Worm (Caenorhabditis elegans): Measurements from ENCODE around the gene exos-9.

Gene exos-9

DNA sequence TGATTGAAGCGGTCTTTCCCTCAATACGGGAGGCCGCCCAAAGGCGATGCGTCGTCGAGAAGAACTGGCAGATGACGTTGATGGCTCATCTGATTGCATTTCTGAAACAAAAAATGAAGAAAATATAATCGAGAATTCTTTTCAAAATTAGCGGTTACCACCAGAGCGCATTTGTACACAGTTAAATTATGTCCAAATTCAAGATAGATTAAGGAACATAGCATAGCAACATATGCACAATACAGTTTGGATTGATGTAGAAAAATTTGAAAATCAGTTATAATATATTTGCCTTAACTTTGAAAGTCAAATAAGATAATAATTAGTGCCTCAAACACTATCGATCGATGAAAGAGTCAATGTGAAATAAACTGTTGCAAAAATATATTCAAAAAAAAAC lies 31.8 kb upstream of the exos-9 start, which contains the start of gene R151.8:
Gene R151.8, minus strand, starts transcription at position 101 of the 400 bp plus-strand sequence.
- no peak for TF ChIP-seq nhr-90 (tag; optimal IDR thresholded peaks at IDR 0.05)
- no peak for TF ChIP-seq rec-8 (tag; optimal IDR thresholded peaks at IDR 0.05)
- no peak for TF ChIP-seq F37B4.10 (GFP tag; IDR thresholded peaks at IDR 0.05)
- no peak for TF ChIP-seq ztf-25 (GFP tag; IDR thresholded peaks at IDR 0.05)
- TF ChIP-seq nhr-120 (GFP tag; IDR thresholded peaks at IDR 0.05), result no peak
- no peak for TF ChIP-seq tbp1 (GFP tag; optimal IDR thresholded peaks at IDR 0.05)
- no peak for TF ChIP-seq C06A6.2 (GFP tag; conservative IDR thresholded peaks at IDR 0.05)
- no peak for TF ChIP-seq F57C9.4 (tag; optimal IDR thresholded peaks at IDR 0.05)
- TF ChIP-seq ccch-3 (GFP tag; optimal IDR thresholded peaks at IDR 0.05), result no peak
- TF ChIP-seq ztf-18 (tag; optimal IDR thresholded peaks at IDR 0.05), result no peak
- TF ChIP-seq K12H6.12 (tag; optimal IDR thresholded peaks at IDR 0.05), result no peak
- no peak for TF ChIP-seq mel-28 (tag; optimal IDR thresholded peaks at IDR 0.05; ENCODE audit: borderline replicate concordance)
- TF ChIP-seq nfya-1 (tag; optimal IDR thresholded peaks at IDR 0.05; ENCODE audit: borderline replicate concordance, insufficient read depth), result no peak
- TF ChIP-seq rpc-1 (optimal IDR thresholded peaks at IDR 0.05), result no peak
- no peak for TF ChIP-seq rpc-1 (tag; optimal IDR thresholded peaks at IDR 0.05)
- TF ChIP-seq rcor-1 (GFP tag; IDR thresholded peaks at IDR 0.05), result no peak
- TF ChIP-seq dox-1 (GFP tag; IDR thresholded peaks at IDR 0.05), result no peak
- no peak for TF ChIP-seq gei-17 (GFP tag; optimal IDR thresholded peaks at IDR 0.05)
- TF ChIP-seq ztf-22 (GFP tag; optimal IDR thresholded peaks at IDR 0.05), result no peak
- no peak for TF ChIP-seq atf-7 (tag; optimal IDR thresholded peaks at IDR 0.05)
- no peak for TF ChIP-seq snpc-4 (GFP tag; optimal IDR thresholded peaks at IDR 0.05)
- TF ChIP-seq snpc-4 (tag; optimal IDR thresholded peaks at IDR 0.05), result no peak

- no peak for TF ChIP-seq F55B11.4 (tag; optimal IDR thresholded peaks at IDR 0.05; ENCODE audit: borderline replicate concordance, insufficient read depth)
- no peak for TF ChIP-seq nhr-179 (tag; optimal IDR thresholded peaks at IDR 0.05)
- TF ChIP-seq hmg-20 (GFP tag; IDR thresholded peaks at IDR 0.05), result no peak
- TF ChIP-seq lsy-27 (tag; optimal IDR thresholded peaks at IDR 0.05; ENCODE audit: borderline replicate concordance, insufficient read depth), result no peak
- TF ChIP-seq mes-4 (tag; optimal IDR thresholded peaks at IDR 0.05), result no peak
- no peak for TF ChIP-seq snpc-1.3 (tag; optimal IDR thresholded peaks at IDR 0.05; ENCODE audit: insufficient read depth)
- no peak for TF ChIP-seq Y53G8AR.9 (GFP tag; conservative IDR thresholded peaks at IDR 0.05)
- TF ChIP-seq lsl-1 (GFP tag; optimal IDR thresholded peaks at IDR 0.05), result no peak
- TF ChIP-seq ztf-22 (GFP tag; optimal IDR thresholded peaks at IDR 0.05), result no peak
- no peak for TF ChIP-seq tbx-9 (tag; optimal IDR thresholded peaks at IDR 0.05; ENCODE audit: borderline replicate concordance)
- no peak for TF ChIP-seq cebp-1 (GFP tag; IDR thresholded peaks at IDR 0.05)
- no peak for TF ChIP-seq cebp-1 (tag; optimal IDR thresholded peaks at IDR 0.05)
- TF ChIP-seq chd-7 (tag; optimal IDR thresholded peaks at IDR 0.05), result no peak
- TF ChIP-seq rpc-1 (optimal IDR thresholded peaks at IDR 0.05), result no peak
- TF ChIP-seq rpc-1 (tag; optimal IDR thresholded peaks at IDR 0.05), result no peak
- no peak for TF ChIP-seq F57C9.4 (tag; optimal IDR thresholded peaks at IDR 0.05)
- TF ChIP-seq Y67H2A.10 (GFP tag; conservative IDR thresholded peaks at IDR 0.05), result no peak
Measured at ce11 chrIII:7226607-7227006, 28.7 kb upstream of the exos-9 start, which contains the start of gene hsp-75. TSS of gene hsp-75 (minus strand) at chrIII:7226707.

- no peak for TF ChIP-seq F55B11.4 (tag; optimal IDR thresholded peaks at IDR 0.05; ENCODE audit: borderline replicate concordance, insufficient read depth)
Measured at ce11 chrIII:7223029-7223428, 25.2 kb upstream of the exos-9 start, which contains the start of gene der-2. TSS of gene der-2 (minus strand) at chrIII:7223129.
